Fruit fly (Drosophila melanogaster) whole organism: ENCODE results near the gene Eig71Ea.

Experiments
- CG8478 ChIP-seq: fragments of >200 bp; optimal IDR thresholded peaks from 2 replicates; lab custom pipeline; 2018; ENCODE audit warnings: inconsistent platforms
- Dll ChIP-seq: fragments of >200 bp; optimal IDR thresholded peaks from 2 replicates; lab custom pipeline; 2017
- EcR ChIP-seq, 2 experiments: fragments of >200 bp; optimal IDR thresholded peaks; 2 replicates each; lab custom pipeline; 2017; ENCODE audit warnings: missing biosample characterization in 2 of 2, missing genetic modification characterization in 2 of 2, missing genetic modification reagents in 2 of 2
- psq ChIP-seq: fragments of >200 bp; optimal IDR thresholded peaks from 2 replicates; lab custom pipeline; 2017
- usp ChIP-seq: fragments of >200 bp; optimal IDR thresholded peaks from 2 replicates; lab custom pipeline; 2017; ENCODE audit warnings: missing biosample characterization, missing genetic modification characterization, mixed read lengths

dm6 chr3L:15610109-15610508 lies 39.4 kb downstream of the Eig71Ea start, which contains the start of gene CG7650:
- no peak for TF ChIP-seq usp
- no peak for TF ChIP-seq Dll (lab: Kevin White, UChicago)
- TF ChIP-seq EcR (GFP tag; optimal IDR thresholded peaks at IDR 0.05; lab: Kevin White, UChicago), result no peak
- no peak for TF ChIP-seq CG8478 (lab: Kevin White, UChicago)
- TF ChIP-seq psq, result no peak
